Fruit fly (Drosophila melanogaster) whole organism, embryonic: Measurements from ENCODE around the gene Muted.

Experiments
- Atf3 ChIP-seq: fragments of 200-800 bp; sonication (Bioruptor generic); optimal IDR thresholded peaks from 3 replicates; lab custom pipeline; 2016; ENCODE audit warnings: missing biosample characterization, missing genetic modification characterization
- CG10543 ChIP-seq: fragments of 200-800 bp; sonication (Bioruptor generic); optimal IDR thresholded peaks from 3 replicates; lab custom pipeline; 2017; ENCODE audit warnings: missing biosample characterization, mild to moderate bottlenecking, missing genetic modification characterization, moderate library complexity
- CG12071 ChIP-seq: fragments of 200-800 bp; sonication (Bioruptor generic); optimal IDR thresholded peaks from 3 replicates; lab custom pipeline; 2018; ENCODE audit warnings: missing biosample characterization, mild to moderate bottlenecking, missing genetic modification characterization
- CG12299 ChIP-seq: fragments of 200-800 bp; sonication (Bioruptor generic); optimal IDR thresholded peaks from 2 replicates; lab custom pipeline; 2018; ENCODE audit warnings: missing biosample characterization, mild to moderate bottlenecking, missing genetic modification characterization
- CG13287 ChIP-seq: fragments of 200-800 bp; sonication (Bioruptor generic); IDR thresholded peaks from 2 replicates; pipeline ENCODE4 v1.3.6; 2022; ENCODE audit warnings: missing biosample characterization, missing genetic modification characterization; ENCODE audit not compliant: partially characterized antibody
- CG15514 ChIP-seq: fragments of 200-800 bp; sonication (Bioruptor generic); optimal IDR thresholded peaks from 3 replicates; lab custom pipeline; 2017; ENCODE audit warnings: missing biosample characterization, missing genetic modification characterization, mild to moderate bottlenecking, moderate library complexity, missing genetic modification reagents
- CG18011 ChIP-seq: fragments of 200-800 bp; sonication (Bioruptor generic); optimal IDR thresholded peaks from 2 replicates; lab custom pipeline; 2017; ENCODE audit warnings: missing biosample characterization, missing genetic modification characterization, mild to moderate bottlenecking, moderate library complexity, missing genotype
- CG31388 ChIP-seq: fragments of 200-800 bp; sonication (Bioruptor generic); optimal IDR thresholded peaks from 2 replicates; lab custom pipeline; 2016; ENCODE audit warnings: missing biosample characterization, missing genetic modification characterization
- CG33213 ChIP-seq: fragments of 200-800 bp; sonication (Bioruptor generic); optimal IDR thresholded peaks from 3 replicates; lab custom pipeline; 2016; ENCODE audit warnings: missing biosample characterization, missing genetic modification characterization
- CG3726 ChIP-seq: fragments of 200-800 bp; sonication (Bioruptor generic); IDR thresholded peaks from 3 replicates; pipeline ENCODE4, ENCODE4 v1.3.6; 2022; ENCODE audit warnings: missing biosample characterization, missing genetic modification characterization
- CG4707 ChIP-seq: fragments of 200-800 bp; sonication (Bioruptor generic); optimal IDR thresholded peaks from 2 replicates; lab custom pipeline; 2018; ENCODE audit warnings: missing biosample characterization, mild to moderate bottlenecking, missing genetic modification characterization, moderate library complexity
- CG6791 ChIP-seq: fragments of 200-800 bp; sonication (Bioruptor generic); IDR thresholded peaks from 3 replicates; pipeline ENCODE4 v1.3.6; 2022; ENCODE audit warnings: missing biosample characterization, missing genetic modification characterization; ENCODE audit not compliant: partially characterized antibody
- CG7372 ChIP-seq: fragments of 200-800 bp; sonication (Bioruptor generic); IDR thresholded peaks from 2 replicates; pipeline ENCODE4 v1.3.6; 2022; ENCODE audit warnings: missing biosample characterization, missing genetic modification characterization
- CG7839 ChIP-seq: fragments of 200-800 bp; sonication (Bioruptor generic); optimal IDR thresholded peaks from 3 replicates; lab custom pipeline; 2018; ENCODE audit warnings: missing biosample characterization, mild to moderate bottlenecking, missing genetic modification characterization, moderate library complexity
- CG8359 ChIP-seq: fragments of 200-800 bp; sonication (Bioruptor generic); optimal IDR thresholded peaks from 2 replicates; lab custom pipeline; 2017; ENCODE audit warnings: missing biosample characterization, mild to moderate bottlenecking, missing genetic modification characterization, borderline replicate concordance
- CG8388 ChIP-seq: fragments of 200-800 bp; sonication (Bioruptor generic); optimal IDR thresholded peaks from 2 replicates; lab custom pipeline; 2019; ENCODE audit warnings: missing biosample characterization, mild to moderate bottlenecking, missing genetic modification characterization, moderate library complexity
- CG9797 ChIP-seq: fragments of 200-800 bp; sonication (Bioruptor generic); optimal IDR thresholded peaks from 3 replicates; lab custom pipeline; 2018; ENCODE audit warnings: missing biosample characterization, mild to moderate bottlenecking, missing genetic modification characterization
- CTCF ChIP-seq: fragments of 200-800 bp; sonication (Bioruptor generic); optimal IDR thresholded peaks from 2 replicates; lab custom pipeline; 2017; ENCODE audit warnings: missing biosample characterization, mild to moderate bottlenecking, missing genetic modification characterization, moderate library complexity
- Chrac-16 ChIP-seq: fragments of 200-800 bp; sonication (Bioruptor generic); optimal IDR thresholded peaks from 3 replicates; lab custom pipeline; 2016; ENCODE audit warnings: missing biosample characterization, missing genetic modification characterization
- CrebB ChIP-seq: fragments of 200-800 bp; sonication (Bioruptor generic); optimal IDR thresholded peaks from 3 replicates; lab custom pipeline; 2018; ENCODE audit warnings: missing biosample characterization, mild to moderate bottlenecking, missing genetic modification characterization
- D19A ChIP-seq: fragments of 200-800 bp; optimal IDR thresholded peaks from 3 replicates; lab custom pipeline; 2019; ENCODE audit warnings: missing biosample characterization, mild to moderate bottlenecking, missing genetic modification characterization, moderate library complexity
- Dfd ChIP-seq, 2 experiments: fragments of >200 bp; optimal IDR thresholded peaks; 2 replicates each; lab custom pipeline; 2017; ENCODE audit warnings: missing biosample characterization in 2 of 2, missing genetic modification characterization in 2 of 2
- Drgx ChIP-seq: fragments of 200-800 bp; sonication (Bioruptor generic); IDR thresholded peaks from 2 replicates; pipeline ENCODE4 v1.3.6; 2022; ENCODE audit warnings: missing biosample characterization, missing genetic modification characterization
- Fer1 ChIP-seq: fragments of 200-800 bp; sonication (Bioruptor generic); optimal IDR thresholded peaks from 2 replicates; lab custom pipeline; 2017; ENCODE audit warnings: missing biosample characterization, mild to moderate bottlenecking, missing genetic modification characterization
- Kr ChIP-seq: fragments of 200-800 bp; sonication (Bioruptor generic); optimal IDR thresholded peaks from 2 replicates; lab custom pipeline; 2017; ENCODE audit warnings: missing biosample characterization, mild to moderate bottlenecking, missing genetic modification characterization
- Lim3 ChIP-seq: fragments of 200-800 bp; sonication (Bioruptor generic); IDR thresholded peaks from 2 replicates; pipeline ENCODE4 v1.3.6; 2022; ENCODE audit warnings: missing biosample characterization, missing genetic modification characterization
- Nf-YB ChIP-seq: fragments of 200-800 bp; sonication (Bioruptor generic); optimal IDR thresholded peaks from 3 replicates; lab custom pipeline; 2019; ENCODE audit warnings: missing biosample characterization, mild to moderate bottlenecking, missing genetic modification characterization, moderate library complexity
- Nf-YC ChIP-seq: fragments of 200-800 bp; optimal IDR thresholded peaks from 3 replicates; lab custom pipeline; 2019; ENCODE audit warnings: missing biosample characterization, mild to moderate bottlenecking, missing genetic modification characterization, moderate library complexity
- Ptx1 ChIP-seq: fragments of 200-800 bp; sonication (Bioruptor generic); IDR thresholded peaks from 2 replicates; pipeline ENCODE4 v1.3.6; 2022; ENCODE audit warnings: missing biosample characterization, missing genetic modification characterization
- Ssrp ChIP-seq: fragments of 200-800 bp; sonication (Bioruptor generic); optimal IDR thresholded peaks from 2 replicates; lab custom pipeline; 2018; ENCODE audit warnings: missing biosample characterization, mild to moderate bottlenecking, missing genetic modification characterization, moderate library complexity
- Vsx1 ChIP-seq: fragments of 200-800 bp; sonication (Bioruptor generic); optimal IDR thresholded peaks from 2 replicates; lab custom pipeline; 2017; ENCODE audit warnings: missing biosample characterization, mild to moderate bottlenecking, missing genetic modification characterization, missing genetic modification reagents
- Xrp1 ChIP-seq: fragments of 200-800 bp; sonication (Bioruptor generic); IDR thresholded peaks from 2 replicates; pipeline ENCODE4 v1.3.6; 2022; ENCODE audit warnings: missing biosample characterization, missing genetic modification characterization
- ase ChIP-seq: fragments of 200-800 bp; sonication (Bioruptor generic); IDR thresholded peaks from 3 replicates; pipeline ENCODE4 v1.3.6; 2022; ENCODE audit warnings: missing biosample characterization, missing genetic modification characterization
- ash1 ChIP-seq: fragments of 200-800 bp; sonication (Bioruptor generic); optimal IDR thresholded peaks from 2 replicates; lab custom pipeline; 2018; ENCODE audit warnings: missing biosample characterization, mild to moderate bottlenecking, missing genetic modification characterization
- dmrt11E ChIP-seq: fragments of 200-800 bp; sonication (Bioruptor generic); optimal IDR thresholded peaks from 3 replicates; lab custom pipeline; 2018; ENCODE audit warnings: missing biosample characterization, mild to moderate bottlenecking, missing genetic modification characterization, moderate library complexity
- eve ChIP-seq, 2 experiments: fragments of >200 bp; optimal IDR thresholded peaks; 2 replicates each; lab custom pipeline; 2017; ENCODE audit warnings: missing biosample characterization in 2 of 2, missing genetic modification characterization in 2 of 2
- gsb-n ChIP-seq: fragments of 200-800 bp; sonication (Bioruptor generic); optimal IDR thresholded peaks from 3 replicates; lab custom pipeline; 2018; ENCODE audit warnings: missing biosample characterization, mild to moderate bottlenecking, missing genetic modification characterization
- ham ChIP-seq: fragments of 200-800 bp; sonication (Bioruptor generic); IDR thresholded peaks from 2 replicates; pipeline ENCODE4 v1.3.6; 2022; ENCODE audit warnings: missing biosample characterization, missing genetic modification characterization
- ind ChIP-seq: fragments of 200-800 bp; sonication (Bioruptor generic); optimal IDR thresholded peaks from 3 replicates; lab custom pipeline; 2016; ENCODE audit warnings: missing biosample characterization, missing genetic modification characterization
- insv ChIP-seq, 2 experiments: fragments of 200-800 bp; sonication (Bioruptor generic); optimal IDR thresholded peaks; 3 replicates each; lab custom pipeline; 2016 to 2018; ENCODE audit warnings: missing biosample characterization in 2 of 2, missing genetic modification characterization in 2 of 2
- lilli ChIP-seq: fragments of 200-800 bp; sonication (Bioruptor generic); optimal IDR thresholded peaks from 3 replicates; lab custom pipeline; 2016; ENCODE audit warnings: missing biosample characterization, missing genetic modification characterization
- p53 ChIP-seq: fragments of 200-800 bp; sonication (Bioruptor generic); optimal IDR thresholded peaks from 2 replicates; lab custom pipeline; 2016; ENCODE audit warnings: missing biosample characterization, missing genetic modification characterization
- pum ChIP-seq: fragments of 200-800 bp; sonication (Bioruptor generic); optimal IDR thresholded peaks from 2 replicates; lab custom pipeline; 2016; ENCODE audit warnings: missing biosample characterization, missing genetic modification characterization
- ro ChIP-seq: fragments of 200-800 bp; sonication (Bioruptor generic); IDR thresholded peaks from 2 replicates; pipeline ENCODE4 v1.3.6; 2022; ENCODE audit warnings: missing biosample characterization, missing genetic modification characterization
- row ChIP-seq: fragments of 200-800 bp; sonication (Bioruptor generic); IDR thresholded peaks from 3 replicates; pipeline ENCODE4 v1.3.6; 2022; ENCODE audit warnings: missing biosample characterization, missing genetic modification characterization
- sens-2 ChIP-seq: fragments of 200-800 bp; sonication (Bioruptor generic); IDR thresholded peaks from 2 replicates; pipeline ENCODE4 v1.3.6; 2022; ENCODE audit warnings: missing biosample characterization, missing genetic modification characterization
- seq ChIP-seq: fragments of 200-800 bp; sonication (Bioruptor generic); IDR thresholded peaks from 2 replicates; pipeline ENCODE4 v1.3.6; 2022; ENCODE audit warnings: missing biosample characterization, missing genetic modification characterization
- shn ChIP-seq: fragments of 200-800 bp; sonication (Bioruptor generic); optimal IDR thresholded peaks from 3 replicates; lab custom pipeline; 2016; ENCODE audit warnings: missing biosample characterization, missing genetic modification characterization
- sim ChIP-seq: fragments of 200-800 bp; sonication (Bioruptor generic); IDR thresholded peaks from 2 replicates; pipeline ENCODE4 v1.3.6; 2022; ENCODE audit warnings: missing biosample characterization, missing genetic modification characterization
- sisA ChIP-seq: fragments of 200-800 bp; sonication (Bioruptor generic); IDR thresholded peaks from 2 replicates; pipeline ENCODE4 v1.3.6; 2022; ENCODE audit warnings: missing biosample characterization, missing genetic modification characterization
- wek ChIP-seq: fragments of 200-800 bp; sonication (Bioruptor generic); optimal IDR thresholded peaks from 3 replicates; lab custom pipeline; 2018; ENCODE audit warnings: missing biosample characterization, mild to moderate bottlenecking, missing genetic modification characterization, moderate library complexity
- zen2 ChIP-seq: fragments of 200-800 bp; sonication (Bioruptor generic); IDR thresholded peaks from 3 replicates; pipeline ENCODE4 v1.3.6; 2022; ENCODE audit warnings: missing biosample characterization, missing genetic modification characterization; ENCODE audit not compliant: partially characterized antibody

Gene Muted

DNA sequence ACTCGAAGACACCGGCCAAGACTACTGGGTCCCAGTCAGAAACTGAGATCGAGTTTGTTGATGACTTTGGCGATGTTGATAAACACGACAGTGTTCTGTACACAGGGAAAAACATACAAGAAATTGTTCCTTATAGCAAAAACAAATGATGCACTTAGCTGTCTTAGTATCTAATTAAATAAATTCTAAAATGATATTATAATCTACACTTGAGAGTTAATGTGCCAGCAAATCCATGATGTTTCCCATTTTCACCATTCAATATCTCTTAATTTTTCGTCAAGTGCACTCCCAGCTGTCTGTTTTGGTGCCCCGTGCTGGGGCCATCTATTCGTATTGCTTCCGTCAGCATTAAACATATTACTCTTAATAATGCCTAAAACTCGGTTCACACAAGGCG, 37.8 kb downstream of the Muted start (continued):
- TF ChIP-seq ham = no peak
- no peak for TF ChIP-seq CG12071 (GFP tag; lab: Kevin White, UChicago)
- TF ChIP-seq Nf-YB (GFP tag; lab: Kevin White, UChicago) = no peak
- TF ChIP-seq Ssrp (tag; lab: Kevin White, UChicago) = no peak
- no peak for TF ChIP-seq CTCF (GFP tag; lab: Kevin White, UChicago)
- no peak for TF ChIP-seq ro (GFP tag; lab: Robert Waterston, UW)
- no peak for TF ChIP-seq wek (GFP tag; lab: Kevin White, UChicago)
- TF ChIP-seq sim (GFP tag; lab: Robert Waterston, UW) = no peak
- no peak for TF ChIP-seq dmrt11E (tag; lab: Kevin White, UChicago)
- no peak for TF ChIP-seq CG10543
- TF ChIP-seq CG31388 = no peak
- TF ChIP-seq CG6791 (GFP tag; lab: Robert Waterston, UW) = no peak
- no peak for TF ChIP-seq CG18011 (GFP tag; lab: Kevin White, UChicago)
- no peak for TF ChIP-seq CG12299 (tag; lab: Kevin White, UChicago)
- TF ChIP-seq Lim3 (GFP tag; lab: Robert Waterston, UW) = no peak
- TF ChIP-seq ash1 (GFP tag; lab: Kevin White, UChicago) = no peak
- peak; percentile 68 for TF ChIP-seq Drgx (GFP tag; lab: Robert Waterston, UW)
- peak; percentile 18 for TF ChIP-seq CG15514 (GFP tag; lab: Kevin White, UChicago)
- TF ChIP-seq gsb-n (tag; lab: Kevin White, UChicago) = no peak
- no peak for TF ChIP-seq CG9797 (GFP tag; lab: Kevin White, UChicago)
- TF ChIP-seq D19A (tag; lab: Kevin White, UChicago) = no peak
- no peak for TF ChIP-seq sens-2 (GFP tag; lab: Robert Waterston, UW)
- 0 out of 2 replicates have a peak, but pooled peaks have one; percentile 15 for TF ChIP-seq CG7372 (GFP tag; lab: Robert Waterston, UW)
- TF ChIP-seq Atf3 (GFP tag; lab: Kevin White, UChicago) = no peak
- no peak for TF ChIP-seq Vsx1 (GFP tag; lab: Kevin White, UChicago)
- TF ChIP-seq Dfd (GFP tag; optimal IDR thresholded peaks at IDR 0.05; lab: Kevin White, UChicago) = no peak
- no peak for TF ChIP-seq CG4707 (GFP tag; lab: Kevin White, UChicago)
- no peak for TF ChIP-seq shn (GFP tag; lab: Kevin White, UChicago)
- TF ChIP-seq sisA (GFP tag; lab: Robert Waterston, UW) = no peak
- TF ChIP-seq CG13287 (GFP tag; lab: Robert Waterston, UW) = no peak
- peak; percentile 61; the same call in 2 of the 3 replicates for TF ChIP-seq row
- TF ChIP-seq seq (GFP tag; lab: Robert Waterston, UW) = no peak
- no peak for TF ChIP-seq CG33213 (GFP tag; lab: Kevin White, UChicago)
- TF ChIP-seq pum (GFP tag; lab: Kevin White, UChicago) = no peak
- peak; percentile 25 for TF ChIP-seq ind (GFP tag; lab: Kevin White, UChicago)
- TF ChIP-seq ase (GFP tag; lab: Robert Waterston, UW) = no peak
- TF ChIP-seq zen2 (GFP tag; lab: Robert Waterston, UW) = no peak
- no peak for TF ChIP-seq CG3726 (GFP tag; lab: Robert Waterston, UW)
- TF ChIP-seq Nf-YC (tag; lab: Kevin White, UChicago) = no peak
- no peak for TF ChIP-seq CG8388 (GFP tag; lab: Kevin White, UChicago)
- no peak for TF ChIP-seq eve (GFP tag; optimal IDR thresholded peaks at IDR 0.05; lab: Kevin White, UChicago)
- TF ChIP-seq p53 (GFP tag; lab: Kevin White, UChicago) = no peak
- no peak for TF ChIP-seq CrebB
- no peak for TF ChIP-seq CG7839 (tag; lab: Kevin White, UChicago)
- TF ChIP-seq lilli = peak; percentile 39
- TF ChIP-seq Kr (GFP tag; lab: Kevin White, UChicago) = no peak
- no peak for TF ChIP-seq Chrac-16 (GFP tag; lab: Kevin White, UChicago)
- TF ChIP-seq insv (GFP tag; optimal IDR thresholded peaks at IDR 0.05; lab: Kevin White, UChicago) = no peak
- peak; percentile 54; the same call in 1 of the 2 replicates for TF ChIP-seq Xrp1
- no peak for TF ChIP-seq Fer1 (GFP tag; lab: Kevin White, UChicago)
- no peak for TF ChIP-seq CG8359 (GFP tag; lab: Kevin White, UChicago)
- peak; percentile 58 for TF ChIP-seq Ptx1 (GFP tag; lab: Robert Waterston, UW)
